Worm (Caenorhabditis elegans) whole organism, mixed stage, embryonic: ENCODE data around the gene scl-15.

Experiments used
- M03D4.4 ChIP-seq: sonication (generic microtip); optimal IDR thresholded peaks from 2 replicates; lab custom pipeline; 2017; ENCODE audit warnings: mild to moderate bottlenecking, missing genetic modification characterization, missing compliant biosample characterization
- bed-3 ChIP-seq: fragments of 200-800 bp; sonication (Bioruptor generic); optimal IDR thresholded peaks from 3 replicates; lab custom pipeline; 2018; ENCODE audit warnings: mild to moderate bottlenecking, missing genetic modification characterization, moderate library complexity, missing compliant biosample characterization
- blmp-1 ChIP-seq: fragments of 150-350 bp; optimal IDR thresholded peaks from 2 replicates; lab custom pipeline; 2014; ENCODE audit warnings: missing biosample characterization, missing genetic modification characterization
- ceh-39 ChIP-seq: fragments of 150-350 bp; optimal IDR thresholded peaks from 2 replicates; lab custom pipeline; 2014; ENCODE audit warnings: missing biosample characterization, missing genetic modification characterization
- ceh-43 ChIP-seq: fragments of 200-800 bp; sonication (Bioruptor generic); optimal IDR thresholded peaks from 2 replicates; lab custom pipeline; 2018; ENCODE audit warnings: mild to moderate bottlenecking, missing genetic modification characterization, moderate library complexity, missing compliant biosample characterization
- ceh-83 ChIP-seq: fragments of 200-800 bp; sonication (Bioruptor generic); optimal IDR thresholded peaks from 2 replicates; lab custom pipeline; 2018; ENCODE audit warnings: mild to moderate bottlenecking, missing genetic modification characterization, missing compliant biosample characterization
- ces-1 ChIP-seq: fragments of 150-350 bp; optimal IDR thresholded peaks from 2 replicates; lab custom pipeline; 2014; ENCODE audit warnings: missing biosample characterization, missing genetic modification reagents, missing genetic modification characterization
- cnd-1 ChIP-seq: fragments of 200-800 bp; sonication (Bioruptor generic); optimal IDR thresholded peaks from 2 replicates; lab custom pipeline; 2018; ENCODE audit warnings: mild to moderate bottlenecking, missing genetic modification characterization, missing compliant biosample characterization
- drap-1 ChIP-seq: fragments of 200-800 bp; sonication (Bioruptor generic); optimal IDR thresholded peaks from 3 replicates; lab custom pipeline; 2018; ENCODE audit warnings: mild to moderate bottlenecking, missing genetic modification characterization, missing compliant biosample characterization
- elt-1 ChIP-seq: sonication (generic microtip); optimal IDR thresholded peaks from 2 replicates; lab custom pipeline; 2017; ENCODE audit warnings: missing genetic modification characterization, mild to moderate bottlenecking, missing compliant biosample characterization, antibody characterized with exemption, moderate library complexity, borderline replicate concordance; ENCODE audit not compliant: insufficient read depth
- elt-3 ChIP-seq: fragments of 150-350 bp; optimal IDR thresholded peaks from 2 replicates; lab custom pipeline; 2014; ENCODE audit warnings: missing biosample characterization, missing genetic modification characterization
- ham-2 ChIP-seq: fragments of 200-800 bp; sonication (Bioruptor generic); optimal IDR thresholded peaks from 2 replicates; lab custom pipeline; 2018; ENCODE audit warnings: mild to moderate bottlenecking, missing genetic modification characterization, missing compliant biosample characterization
- hlh-1 ChIP-seq: fragments of 150-350 bp; optimal IDR thresholded peaks from 2 replicates; lab custom pipeline; 2014; ENCODE audit warnings: missing biosample characterization, missing genetic modification reagents, missing genetic modification characterization
- lin-13 ChIP-seq: fragments of 150-350 bp; optimal IDR thresholded peaks from 2 replicates; lab custom pipeline; 2014; ENCODE audit warnings: missing biosample characterization, missing genetic modification characterization
- lin-32 ChIP-seq: fragments of 200-800 bp; sonication (Bioruptor generic); optimal IDR thresholded peaks from 2 replicates; lab custom pipeline; 2018; ENCODE audit warnings: mild to moderate bottlenecking, missing genetic modification characterization, missing compliant biosample characterization
- lsy-2 ChIP-seq: fragments of 150-350 bp; optimal IDR thresholded peaks from 2 replicates; lab custom pipeline; 2014; ENCODE audit warnings: missing biosample characterization, missing genetic modification characterization
- mab-5 ChIP-seq: fragments of 150-350 bp; optimal IDR thresholded peaks from 2 replicates; lab custom pipeline; 2014; ENCODE audit warnings: missing biosample characterization, missing genetic modification characterization
- mls-2 ChIP-seq: sonication (generic microtip); optimal IDR thresholded peaks from 2 replicates; lab custom pipeline; 2016; ENCODE audit warnings: mild to moderate bottlenecking, missing genetic modification characterization, moderate library complexity, missing compliant biosample characterization
- nhr-12 ChIP-seq: fragments of 150-350 bp; optimal IDR thresholded peaks from 2 replicates; lab custom pipeline; 2014; ENCODE audit warnings: missing biosample characterization, missing genetic modification characterization
- nhr-2 ChIP-seq: fragments of 150-350 bp; optimal IDR thresholded peaks from 2 replicates; lab custom pipeline; 2014; ENCODE audit warnings: missing biosample characterization, missing genetic modification characterization
- nhr-237 ChIP-seq: fragments of 150-350 bp; optimal IDR thresholded peaks from 2 replicates; lab custom pipeline; 2014; ENCODE audit warnings: missing biosample characterization, missing genetic modification characterization
- nhr-28 ChIP-seq: fragments of 150-350 bp; optimal IDR thresholded peaks from 2 replicates; lab custom pipeline; 2014; ENCODE audit warnings: missing biosample characterization, missing genetic modification characterization
- nhr-76 ChIP-seq: sonication (generic microtip); optimal IDR thresholded peaks from 2 replicates; lab custom pipeline; 2017; ENCODE audit warnings: missing biosample characterization, missing genetic modification characterization
- pha-4 ChIP-seq: fragments of 150-350 bp; optimal IDR thresholded peaks from 2 replicates; lab custom pipeline; 2018; ENCODE audit warnings: missing biosample characterization, missing genetic modification reagents, missing genetic modification characterization
- sem-2 ChIP-seq: fragments of 200-800 bp; sonication (Bioruptor generic); optimal IDR thresholded peaks from 2 replicates; lab custom pipeline; 2018; ENCODE audit warnings: mild to moderate bottlenecking, missing genetic modification characterization, missing compliant biosample characterization
- snpc-4 ChIP-seq: fragments of 150-350 bp; optimal IDR thresholded peaks from 2 replicates; lab custom pipeline; 2014; ENCODE audit warnings: missing biosample characterization, missing genetic modification characterization
- sptf-1 ChIP-seq: sonication (generic microtip); optimal IDR thresholded peaks from 2 replicates; lab custom pipeline; 2017; ENCODE audit warnings: mild to moderate bottlenecking, missing genetic modification characterization, moderate library complexity, missing compliant biosample characterization
- tbx-8 ChIP-seq: fragments of 200-800 bp; sonication (Bioruptor generic); optimal IDR thresholded peaks from 2 replicates; lab custom pipeline; 2018; ENCODE audit warnings: mild to moderate bottlenecking, missing genetic modification characterization, moderate library complexity, missing compliant biosample characterization
- unc-120 ChIP-seq: sonication (generic microtip); optimal IDR thresholded peaks from 2 replicates; lab custom pipeline; 2017; ENCODE audit warnings: missing genetic modification characterization, missing compliant biosample characterization; ENCODE audit not compliant: poor library complexity, severe bottlenecking
- unc-39 ChIP-seq: fragments of 150-350 bp; optimal IDR thresholded peaks from 2 replicates; lab custom pipeline; 2014; ENCODE audit warnings: missing biosample characterization, missing genetic modification characterization
- unc-62 ChIP-seq: fragments of 150-350 bp; optimal IDR thresholded peaks from 2 replicates; lab custom pipeline; 2014; ENCODE audit warnings: missing biosample characterization, missing genetic modification reagents, missing genetic modification characterization
- zip-8 ChIP-seq: fragments of 150-350 bp; optimal IDR thresholded peaks from 2 replicates; lab custom pipeline; 2014; ENCODE audit warnings: missing biosample characterization, missing genetic modification characterization
- ztf-11 ChIP-seq: fragments of 150-350 bp; optimal IDR thresholded peaks from 2 replicates; lab custom pipeline; 2014; ENCODE audit warnings: missing biosample characterization, missing genetic modification characterization

scl-15 gene

ce11 chrII:3270598-3270997, 13.9 kb downstream of the scl-15 start:
- TF ChIP-seq lsy-2 (tag; lab: Kevin White, UChicago): no peak

ce11 chrII:3267815-3268214, 16.6 kb downstream of the scl-15 start:
- peak; percentile 30 for TF ChIP-seq cnd-1 (tag; lab: Kevin White, UChicago)
- peak; percentile 53 for TF ChIP-seq ceh-83 (GFP tag; lab: Kevin White, UChicago)
- no peak for TF ChIP-seq mab-5 (tag; lab: Kevin White, UChicago)
- TF ChIP-seq drap-1 (GFP tag; lab: Kevin White, UChicago): peak; percentile 26
- TF ChIP-seq elt-3 (tag; lab: Kevin White, UChicago): no peak
- no peak for TF ChIP-seq nhr-76 (tag; lab: Kevin White, UChicago)

- TF ChIP-seq hlh-1 (no peak), lsy-2 (tag; lab: Kevin White, UChicago) (no peak), M03D4.4 (no peak), sem-2 (GFP tag; lab: Kevin White, UChicago) (no peak), bed-3 (GFP tag; lab: Kevin White, UChicago) (no peak), unc-120 (no peak), unc-62 (GFP tag; lab: Kevin White, UChicago) (no peak), pha-4 (tag; lab: Kevin White, UChicago) (no peak)
- TF ChIP-seq, all 35 proteins: peak for 0
Observed at ce11 chrII:3267365-3267764, 17.1 kb downstream of the scl-15 start, which contains the start of gene F02E11.7. TSS of gene F02E11.7 (plus strand) at chrII:3267665.

ce11 chrII:3264704-3265103, 19.8 kb downstream of the scl-15 start:
- TF ChIP-seq unc-39 (tag; lab: Kevin White, UChicago) (no peak), lin-13 (tag; lab: Kevin White, UChicago) (no peak), ztf-11 (tag; lab: Kevin White, UChicago) (no peak), ceh-43 (GFP tag; lab: Kevin White, UChicago) (no peak), nhr-28 (no peak), ceh-83 (GFP tag; lab: Kevin White, UChicago) (no peak), sem-2 (GFP tag; lab: Kevin White, UChicago) (no peak), blmp-1 (tag; lab: Kevin White, UChicago) (no peak), nhr-237 (tag; lab: Kevin White, UChicago) (no peak), tbx-8 (GFP tag; lab: Kevin White, UChicago) (no peak), sptf-1 (tag; lab: Kevin White, UChicago) (no peak), elt-1 (tag; lab: Kevin White, UChicago) (no peak)
- TF ChIP-seq, all 35 proteins: peak for 0

- no peak for TF ChIP-seq elt-1 (tag; lab: Kevin White, UChicago)
- TF ChIP-seq tbx-8 (GFP tag; lab: Kevin White, UChicago): no peak
- no peak for TF ChIP-seq nhr-12 (tag; lab: Kevin White, UChicago)
- TF ChIP-seq unc-62 (GFP tag; lab: Kevin White, UChicago): no peak
- no peak for TF ChIP-seq ceh-43 (GFP tag; lab: Kevin White, UChicago)
- TF ChIP-seq ceh-39: no peak
- no peak for TF ChIP-seq drap-1 (GFP tag; lab: Kevin White, UChicago)
- TF ChIP-seq lin-13 (tag; lab: Kevin White, UChicago): no peak
- TF ChIP-seq lsy-2 (tag; lab: Kevin White, UChicago): no peak
- TF ChIP-seq bed-3 (GFP tag; lab: Kevin White, UChicago): no peak
- TF ChIP-seq ztf-11 (tag; lab: Kevin White, UChicago): no peak
Observed at ce11 chrII:3262504-3262903, 22.0 kb downstream of the scl-15 start, which contains the start of gene F02E11.2. TSS of gene F02E11.2 (plus strand) at chrII:3262804.

- TF ChIP-seq sptf-1 (tag; lab: Kevin White, UChicago) (no peak), drap-1 (GFP tag; lab: Kevin White, UChicago) (no peak), M03D4.4 (no peak), ceh-43 (GFP tag; lab: Kevin White, UChicago) (no peak), pha-4 (tag; lab: Kevin White, UChicago) (no peak), zip-8 (tag; lab: Kevin White, UChicago) (no peak), elt-3 (tag; lab: Kevin White, UChicago) (no peak), snpc-4 (no peak), bed-3 (GFP tag; lab: Kevin White, UChicago) (no peak), nhr-2 (tag; lab: Kevin White, UChicago) (no peak), unc-120 (no peak), mls-2 (tag; lab: Kevin White, UChicago) (no peak), ham-2 (GFP tag; lab: Kevin White, UChicago) (no peak), ces-1 (GFP tag; lab: Kevin White, UChicago) (no peak), ceh-83 (GFP tag; lab: Kevin White, UChicago) (no peak), elt-1 (tag; lab: Kevin White, UChicago) (no peak), lin-32 (GFP tag; lab: Kevin White, UChicago) (no peak), mab-5 (tag; lab: Kevin White, UChicago) (no peak), hlh-1 (no peak), tbx-8 (GFP tag; lab: Kevin White, UChicago) (no peak)
- TF ChIP-seq, all 35 proteins: peak for 0
Observed at ce11 chrII:3259254-3259653, 25.2 kb downstream of the scl-15 start, which contains the start of gene gcy-19. TSS of gene gcy-19 (minus strand) at chrII:3259354.
